Fruit fly (Drosophila melanogaster) ovary, adult (tissue): ENCODE measurements around the gene CG14995.

Experiments used
- CG17801 ChIP-seq: fragments of 200-800 bp; optimal IDR thresholded peaks from 2 replicates; lab custom pipeline; 2019; ENCODE audit warnings: missing biosample characterization, mild to moderate bottlenecking, missing genetic modification characterization, moderate library complexity; ENCODE audit not compliant: partially characterized antibody

The CG14995 gene

dm6 chr3L:4070221-4070995, 32.6 kb downstream of the CG14995 start:
- peak; percentile 65 for TF ChIP-seq CG17801 (GFP tag; lab: Kevin White, UChicago)

dm6 chr3L:4069069-4069468, 34.0 kb downstream of the CG14995 start, which contains the start of gene CG32259:
Gene CG32259 (plus strand): TSS chr3L:4069369.
- TF ChIP-seq CG17801 (GFP tag; lab: Kevin White, UChicago) = no peak

dm6 chr3L:4068368-4068767, 34.7 kb downstream of the CG14995 start:
- TF ChIP-seq CG17801 (GFP tag; lab: Kevin White, UChicago) = no peak

- TF ChIP-seq CG17801 (GFP tag; lab: Kevin White, UChicago) = peak; percentile 22
Measured at dm6 chr3L:4061921-4062474, 41.1 kb downstream of the CG14995 start, which contains the start of gene dib. Gene dib (plus strand): TSS chr3L:4062292.

dm6 chr3L:4059293-4059820, 43.7 kb downstream of the CG14995 start, which contains the start of gene Ugt305A1:
Gene Ugt305A1 (plus strand): TSS chr3L:4059770.
- no peak for TF ChIP-seq CG17801 (GFP tag; lab: Kevin White, UChicago)

dm6 chr3L:4056812-4057211, 46.2 kb downstream of the CG14995 start:
- no peak for TF ChIP-seq CG17801 (GFP tag; lab: Kevin White, UChicago)

- no peak for TF ChIP-seq CG17801 (GFP tag; lab: Kevin White, UChicago)
Measured at dm6 chr3L:4055438-4055962, 47.6 kb downstream of the CG14995 start.

- TF ChIP-seq CG17801 (GFP tag; lab: Kevin White, UChicago) = no peak
Measured at dm6 chr3L:4049082-4049481, 54.0 kb downstream of the CG14995 start.

dm6 chr3L:4047635-4048034, 55.4 kb downstream of the CG14995 start, which contains the start of gene Dpy-30L2:
Gene Dpy-30L2 (minus strand): TSS chr3L:4047735.
- no peak for TF ChIP-seq CG17801 (GFP tag; lab: Kevin White, UChicago)

dm6 chr3L:4046289-4046688, 56.8 kb downstream of the CG14995 start, which contains the start of gene CG1136:
Gene CG1136 (plus strand): TSS chr3L:4046596.
- no peak for TF ChIP-seq CG17801 (GFP tag; lab: Kevin White, UChicago)

dm6 chr3L:4044497-4044896, 58.6 kb downstream of the CG14995 start:
- no peak for TF ChIP-seq CG17801 (GFP tag; lab: Kevin White, UChicago)
